Fruit fly (Drosophila melanogaster) whole organism, pupa: ENCODE results near the gene Ppi1.

Experiments used
- CG10348 ChIP-seq: fragments of 200-800 bp; sonication (Bioruptor generic); IDR thresholded peaks from 2 replicates; pipeline ENCODE4 v1.3.6; 2022; ENCODE audit warnings: missing biosample characterization, missing genetic modification characterization
- CG12605 ChIP-seq: fragments of 200-800 bp; sonication (Bioruptor generic); IDR thresholded peaks from 2 replicates; pipeline ENCODE4 v1.3.6; 2022; ENCODE audit warnings: missing biosample characterization, missing genetic modification characterization
- CG13204 ChIP-seq: fragments of 200-800 bp; sonication (Bioruptor generic); optimal IDR thresholded peaks from 2 replicates; lab custom pipeline; 2018; ENCODE audit warnings: missing biosample characterization, mild to moderate bottlenecking, missing genetic modification characterization, moderate library complexity
- CG14655 ChIP-seq: fragments of 200-800 bp; sonication (Bioruptor generic); optimal IDR thresholded peaks from 3 replicates; lab custom pipeline; 2017; ENCODE audit warnings: mild to moderate bottlenecking, missing biosample characterization, missing genetic modification reagents, missing genetic modification characterization
- CG15710 ChIP-seq: fragments of 200-800 bp; sonication (Bioruptor generic); optimal IDR thresholded peaks from 2 replicates; lab custom pipeline; 2018; ENCODE audit warnings: missing biosample characterization, mild to moderate bottlenecking, missing genetic modification characterization, moderate library complexity
- CG17806 ChIP-seq: fragments of 200-800 bp; sonication (Bioruptor generic); optimal IDR thresholded peaks from 2 replicates; lab custom pipeline; 2018; ENCODE audit warnings: missing biosample characterization, mild to moderate bottlenecking, missing genetic modification characterization, moderate library complexity
- CG32121 ChIP-seq: fragments of 200-800 bp; sonication (Bioruptor generic); IDR thresholded peaks from 2 replicates; pipeline ENCODE4 v1.3.6; 2022; ENCODE audit warnings: missing biosample characterization, missing genetic modification characterization
- CG34367 ChIP-seq: fragments of 200-800 bp; sonication (Bioruptor generic); optimal IDR thresholded peaks from 2 replicates; lab custom pipeline; 2018; ENCODE audit warnings: missing biosample characterization, mild to moderate bottlenecking, missing genetic modification characterization
- CG4496 ChIP-seq: fragments of 200-800 bp; sonication (Bioruptor generic); IDR thresholded peaks from 3 replicates; pipeline ENCODE4 v1.3.6; 2022; ENCODE audit warnings: missing biosample characterization, missing genetic modification characterization
- CG8159 ChIP-seq: fragments of 200-800 bp; sonication (Bioruptor generic); optimal IDR thresholded peaks from 3 replicates; lab custom pipeline; 2018; ENCODE audit warnings: missing biosample characterization, mild to moderate bottlenecking, missing genetic modification characterization, moderate library complexity
- CG8301 ChIP-seq: fragments of 200-800 bp; sonication (Bioruptor generic); optimal IDR thresholded peaks from 2 replicates; lab custom pipeline; 2018; ENCODE audit warnings: missing biosample characterization, mild to moderate bottlenecking, missing genetic modification characterization
- CG9948 ChIP-seq: fragments of 200-800 bp; sonication (Bioruptor generic); optimal IDR thresholded peaks from 2 replicates; lab custom pipeline; 2018; ENCODE audit warnings: missing biosample characterization, mild to moderate bottlenecking, missing genetic modification characterization, moderate library complexity
- D1 ChIP-seq: fragments of 200-800 bp; sonication (Bioruptor generic); optimal IDR thresholded peaks from 2 replicates; lab custom pipeline; 2018; ENCODE audit warnings: missing biosample characterization, mild to moderate bottlenecking, missing genetic modification characterization, moderate library complexity
- EcR ChIP-seq: fragments of 200-800 bp; sonication (Bioruptor generic); optimal IDR thresholded peaks from 3 replicates; lab custom pipeline; 2019; ENCODE audit warnings: missing biosample characterization, missing genetic modification characterization, mild to moderate bottlenecking, moderate library complexity, missing genetic modification reagents
- Ets98B ChIP-seq: fragments of 200-800 bp; sonication (Bioruptor generic); IDR thresholded peaks from 2 replicates; pipeline ENCODE4 v1.3.6; 2022; ENCODE audit warnings: missing biosample characterization, missing genetic modification characterization
- Pif1A ChIP-seq: fragments of 200-800 bp; sonication (Bioruptor generic); optimal IDR thresholded peaks from 3 replicates; lab custom pipeline; 2016; ENCODE audit warnings: missing biosample characterization, missing genetic modification characterization
- Pif1B ChIP-seq: fragments of 200-800 bp; sonication (Bioruptor generic); optimal IDR thresholded peaks from 3 replicates; lab custom pipeline; 2016; ENCODE audit warnings: missing biosample characterization, missing genetic modification characterization
- Snoo ChIP-seq: fragments of 200-800 bp; sonication (Bioruptor generic); optimal IDR thresholded peaks from 3 replicates; lab custom pipeline; 2017; ENCODE audit warnings: missing biosample characterization, mild to moderate bottlenecking, missing genetic modification characterization, inconsistent platforms
- fd96Ca ChIP-seq: fragments of 200-800 bp; sonication (Bioruptor generic); IDR thresholded peaks from 3 replicates; pipeline ENCODE4 v1.3.6; 2022; ENCODE audit warnings: missing biosample characterization, missing genetic modification characterization
- gl ChIP-seq: fragments of 200-800 bp; sonication (Bioruptor generic); optimal IDR thresholded peaks from 2 replicates; lab custom pipeline; 2018; ENCODE audit warnings: missing biosample characterization, mild to moderate bottlenecking, missing genetic modification characterization
- rn ChIP-seq: fragments of 200-800 bp; sonication (Bioruptor generic); IDR thresholded peaks from 2 replicates; pipeline ENCODE4 v1.3.6; 2022; ENCODE audit warnings: missing biosample characterization, missing genetic modification characterization

The Ppi1 gene

dm6 chr3R:30095381-30095780 lies 33.5 kb downstream of the Ppi1 start:
- no peak for TF ChIP-seq CG15710 (tag; lab: Kevin White, UChicago)
- TF ChIP-seq CG8301, result no peak
- peak; percentile 48; the same call in 1 of the 2 replicates for TF ChIP-seq rn (GFP tag; lab: Robert Waterston, UW)
- no peak; the same call in 1 of the 2 replicates for TF ChIP-seq Ets98B (GFP tag; lab: Robert Waterston, UW)
- TF ChIP-seq CG12605 (GFP tag; lab: Robert Waterston, UW), result no peak
- TF ChIP-seq CG13204 (GFP tag; lab: Kevin White, UChicago), result peak; percentile 88

- TF ChIP-seq CG10348 (0 out of 2 replicates have a peak, but pooled peaks have one; percentile 22), Pif1A (GFP tag; lab: Kevin White, UChicago) (peak; percentile 67), rn (GFP tag; lab: Robert Waterston, UW) (peak; percentile 68; the same call in 1 of the 2 replicates), Snoo (tag; lab: Kevin White, UChicago) (no peak), CG12605 (GFP tag; lab: Robert Waterston, UW) (no peak), CG17806 (tag; lab: Kevin White, UChicago) (peak; percentile 16), Ets98B (GFP tag; lab: Robert Waterston, UW) (peak; percentile 86), CG34367 (tag; lab: Kevin White, UChicago) (no peak), CG13204 (GFP tag; lab: Kevin White, UChicago) (no peak), CG8301 (peak; percentile 58), CG9948 (tag; lab: Kevin White, UChicago) (peak; percentile 21), CG15710 (tag; lab: Kevin White, UChicago) (no peak), EcR (GFP tag; lab: Kevin White, UChicago) (no peak), CG14655 (GFP tag; lab: Kevin White, UChicago) (peak; percentile 56), CG8159 (tag; lab: Kevin White, UChicago) (no peak), fd96Ca (GFP tag; lab: Robert Waterston, UW) (peak; percentile 86), D1 (tag; lab: Kevin White, UChicago) (no peak), CG32121 (GFP tag; lab: Robert Waterston, UW) (peak; percentile 86), Pif1B (GFP tag; lab: Kevin White, UChicago) (peak; percentile 3), gl (no peak), CG4496 (GFP tag; lab: Robert Waterston, UW) (peak; percentile 88)
Measured at dm6 chr3R:30092700-30093044, 36.2 kb downstream of the Ppi1 start.

dm6 chr3R:30091795-30092699 lies 36.9 kb downstream of the Ppi1 start:
- TF ChIP-seq CG13204 (GFP tag; lab: Kevin White, UChicago) (no peak), D1 (tag; lab: Kevin White, UChicago) (no peak), CG14655 (GFP tag; lab: Kevin White, UChicago) (no peak), fd96Ca (GFP tag; lab: Robert Waterston, UW) (no peak), Snoo (tag; lab: Kevin White, UChicago) (no peak), CG9948 (tag; lab: Kevin White, UChicago) (no peak), CG4496 (GFP tag; lab: Robert Waterston, UW) (no peak), CG15710 (tag; lab: Kevin White, UChicago) (no peak), Pif1A (GFP tag; lab: Kevin White, UChicago) (no peak), CG10348 (no peak), Ets98B (GFP tag; lab: Robert Waterston, UW) (no peak), EcR (GFP tag; lab: Kevin White, UChicago) (no peak), CG12605 (GFP tag; lab: Robert Waterston, UW) (no peak), Pif1B (GFP tag; lab: Kevin White, UChicago) (no peak), CG34367 (tag; lab: Kevin White, UChicago) (no peak), CG8301 (no peak)

- TF ChIP-seq Pif1A (GFP tag; lab: Kevin White, UChicago) (peak; percentile 20), CG10348 (no peak), CG9948 (tag; lab: Kevin White, UChicago) (no peak), Pif1B (GFP tag; lab: Kevin White, UChicago) (peak; percentile 5), D1 (tag; lab: Kevin White, UChicago) (no peak), EcR (GFP tag; lab: Kevin White, UChicago) (peak; percentile 83), CG32121 (GFP tag; lab: Robert Waterston, UW) (no peak), CG12605 (GFP tag; lab: Robert Waterston, UW) (no peak), CG8301 (peak; percentile 17), CG17806 (tag; lab: Kevin White, UChicago) (no peak), CG15710 (tag; lab: Kevin White, UChicago) (peak; percentile 17), CG8159 (tag; lab: Kevin White, UChicago) (peak; percentile 30), rn (GFP tag; lab: Robert Waterston, UW) (no peak), CG34367 (tag; lab: Kevin White, UChicago) (no peak), fd96Ca (GFP tag; lab: Robert Waterston, UW) (peak; percentile 22; the same call in 1 of the 3 replicates), CG14655 (GFP tag; lab: Kevin White, UChicago) (peak; percentile 47), Ets98B (GFP tag; lab: Robert Waterston, UW) (no peak), Snoo (tag; lab: Kevin White, UChicago) (no peak), gl (peak; percentile 27), CG4496 (GFP tag; lab: Robert Waterston, UW) (0 out of 3 replicates have a peak, but pooled peaks have one; percentile 41), CG13204 (GFP tag; lab: Kevin White, UChicago) (no peak)
Measured at dm6 chr3R:30090261-30091006, 38.5 kb downstream of the Ppi1 start.
